Worm (Caenorhabditis elegans): ENCODE results near the gene F29A7.4.

DNA sequence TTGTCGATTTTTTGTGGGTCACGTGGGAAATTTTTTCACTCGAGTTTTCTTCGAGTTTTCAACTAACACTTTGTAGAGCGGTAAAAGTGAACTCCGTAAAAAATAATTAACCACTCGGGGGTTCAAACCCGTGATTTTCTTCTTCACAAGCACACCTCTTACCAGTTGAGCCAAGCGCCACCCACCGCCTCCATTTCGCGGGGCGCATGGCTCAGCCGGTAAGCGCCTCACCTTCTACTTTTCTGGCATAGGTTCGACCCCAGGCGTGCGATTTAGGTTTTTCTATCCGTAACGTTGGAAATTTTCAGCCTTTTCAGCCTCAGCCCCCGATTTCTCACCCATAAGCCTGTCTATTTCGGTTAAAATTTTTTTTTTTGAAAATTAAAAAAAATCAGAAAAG lies 27.8 kb upstream of the F29A7.4 start:
- TF ChIP-seq dao-5 (tag; optimal IDR thresholded peaks at IDR 0.05) = no peak
- TF ChIP-seq W03F9.2 (tag; optimal IDR thresholded peaks at IDR 0.05) = no peak
- no peak for TF ChIP-seq him-1 (tag; optimal IDR thresholded peaks at IDR 0.05)

Measured in whole organism, L4/young adult.